Worm (Caenorhabditis elegans) whole organism, L1 larva: ENCODE measurements around the gene F54G2.1.
A peak's percentile ranks its signal among the peaks of the same experiment; 100 is the strongest.

ENCODE experiments used
- C04F5.9 ChIP-seq: sonication (generic microtip); optimal IDR thresholded peaks from 2 replicates; lab custom pipeline; 2016; ENCODE audit warnings: missing genetic modification characterization, missing compliant biosample characterization
- F16B12.6 ChIP-seq: fragments of 150-350 bp; optimal IDR thresholded peaks from 2 replicates; lab custom pipeline; 2014; ENCODE audit warnings: missing biosample characterization, missing genetic modification characterization
- aha-1 ChIP-seq: fragments of 150-350 bp; optimal IDR thresholded peaks from 2 replicates; lab custom pipeline; 2014; ENCODE audit warnings: missing biosample characterization, missing genetic modification characterization
- alr-1 ChIP-seq: fragments of 200-800 bp; sonication (Bioruptor generic); optimal IDR thresholded peaks from 2 replicates; lab custom pipeline; 2018; ENCODE audit warnings: borderline replicate concordance, mild to moderate bottlenecking, missing genetic modification characterization, missing compliant biosample characterization
- ama-1 ChIP-seq: fragments of 150-350 bp; optimal IDR thresholded peaks from 2 replicates; lab custom pipeline; 2014
- blmp-1 ChIP-seq: fragments of 150-350 bp; optimal IDR thresholded peaks from 2 replicates; lab custom pipeline; 2014; ENCODE audit warnings: missing biosample characterization, missing genetic modification characterization
- ceh-8 ChIP-seq: fragments of 200-800 bp; sonication (Bioruptor generic); optimal IDR thresholded peaks from 2 replicates; lab custom pipeline; 2018; ENCODE audit warnings: mild to moderate bottlenecking, missing genetic modification characterization, moderate library complexity, missing compliant biosample characterization
- ceh-82 ChIP-seq, 3 experiments: fragments of 150-350 bp in 1 of 3; sonication (generic microtip) in 2 of 3; optimal IDR thresholded peaks; 2 replicates each; lab custom pipeline; 2014 to 2017; ENCODE audit warnings: missing biosample characterization in 3 of 3, missing genetic modification characterization in 3 of 3
- ceh-88 ChIP-seq: fragments of 200-800 bp; sonication (Bioruptor generic); IDR thresholded peaks from 2 replicates; pipeline ENCODE4 v1.3.6; 2022; ENCODE audit warnings: missing genetic modification characterization, missing compliant biosample characterization
- efl-1 ChIP-seq, 4 experiments: fragments of 150-350 bp; optimal IDR thresholded peaks in 3 of 4; peaks in 1 of 4; 1 replicate in 1 of 4; 2 replicates in 3 of 4; lab custom pipeline; 2014; ENCODE audit warnings: missing biosample characterization in 2 of 4, missing genetic modification characterization in 2 of 4, missing genetic modification reagents in 2 of 4
- efl-3 ChIP-seq: fragments of 200-800 bp; sonication (Bioruptor generic); optimal IDR thresholded peaks from 2 replicates; lab custom pipeline; 2018; ENCODE audit warnings: mild to moderate bottlenecking, missing genetic modification characterization, missing compliant biosample characterization
- egl-13 ChIP-seq: sonication (generic microtip); optimal IDR thresholded peaks from 2 replicates; lab custom pipeline; 2016; ENCODE audit warnings: missing genotype, missing genetic modification reagents, missing genetic modification characterization, missing compliant biosample characterization
- egl-27 ChIP-seq, 2 experiments: fragments of 150-350 bp in 1 of 2; sonication (generic microtip); optimal IDR thresholded peaks; 3 replicates each; lab custom pipeline; 2017 to 2018; ENCODE audit warnings: missing biosample characterization in 2 of 2, missing genetic modification characterization in 2 of 2, missing genetic modification reagents in 2 of 2
- fkh-10 ChIP-seq: sonication (generic microtip); optimal IDR thresholded peaks from 2 replicates; lab custom pipeline; 2017; ENCODE audit warnings: missing biosample characterization, missing genetic modification reagents, missing genetic modification characterization
- fos-1 ChIP-seq: fragments of 150-350 bp; optimal IDR thresholded peaks from 2 replicates; lab custom pipeline; 2014; ENCODE audit warnings: missing biosample characterization, missing genetic modification characterization
- grh-1 ChIP-seq: fragments of 200-800 bp; sonication (Bioruptor generic); IDR thresholded peaks from 2 replicates; pipeline ENCODE4 v1.3.6; 2022; ENCODE audit warnings: missing genetic modification reagents, missing genetic modification characterization, missing compliant biosample characterization
- jun-1 ChIP-seq: fragments of 150-350 bp; optimal IDR thresholded peaks from 2 replicates; lab custom pipeline; 2014; ENCODE audit warnings: missing biosample characterization, missing genetic modification reagents, missing genetic modification characterization
- lin-13 ChIP-seq: fragments of 150-350 bp; optimal IDR thresholded peaks from 2 replicates; lab custom pipeline; 2014; ENCODE audit warnings: missing biosample characterization, missing genetic modification reagents, missing genetic modification characterization
- lin-14 ChIP-seq: fragments of 200-800 bp; sonication (Bioruptor generic); optimal IDR thresholded peaks from 2 replicates; lab custom pipeline; 2018; ENCODE audit warnings: mild to moderate bottlenecking, missing genetic modification characterization, moderate library complexity, missing compliant biosample characterization
- lin-15B ChIP-seq: fragments of 150-350 bp; sonication (generic microtip); optimal IDR thresholded peaks from 3 replicates; lab custom pipeline; 2014; ENCODE audit warnings: missing biosample characterization, missing genetic modification characterization
- lin-35 ChIP-seq, 2 experiments: fragments of 150-350 bp; optimal IDR thresholded peaks; 2 replicates each; lab custom pipeline; 2014; ENCODE audit warnings: missing biosample characterization in 2 of 2, missing genetic modification characterization in 2 of 2, missing genetic modification reagents in 2 of 2
- lin-39 ChIP-seq: fragments of 150-350 bp; optimal IDR thresholded peaks from 2 replicates; lab custom pipeline; 2014; ENCODE audit warnings: missing biosample characterization, missing genetic modification reagents, missing genetic modification characterization
- lir-3 ChIP-seq: sonication (generic microtip); optimal IDR thresholded peaks from 2 replicates; lab custom pipeline; 2016; ENCODE audit warnings: mild to moderate bottlenecking, missing genetic modification characterization, moderate library complexity, missing compliant biosample characterization; ENCODE audit not compliant: poor library complexity
- mdl-1 ChIP-seq, 2 experiments: fragments of 150-350 bp; optimal IDR thresholded peaks; 2 replicates each; lab custom pipeline; 2014 to 2017; ENCODE audit warnings: missing biosample characterization in 2 of 2, missing genetic modification characterization in 2 of 2, inconsistent platforms in 1 of 2
- mef-2 ChIP-seq: fragments of 150-350 bp; optimal IDR thresholded peaks from 2 replicates; lab custom pipeline; 2014; ENCODE audit warnings: missing biosample characterization, missing genetic modification characterization
- mep-1 ChIP-seq: fragments of 150-350 bp; optimal IDR thresholded peaks from 2 replicates; lab custom pipeline; 2014; ENCODE audit warnings: missing biosample characterization, missing genetic modification characterization
- nhr-11 ChIP-seq: fragments of 150-350 bp; optimal IDR thresholded peaks from 2 replicates; lab custom pipeline; 2014; ENCODE audit warnings: missing biosample characterization, missing genetic modification characterization
- nhr-12 ChIP-seq: sonication (generic microtip); optimal IDR thresholded peaks from 2 replicates; lab custom pipeline; 2017; ENCODE audit warnings: missing biosample characterization, missing genetic modification characterization
- nhr-19 ChIP-seq: fragments of 200-800 bp; sonication (Bioruptor generic); conservative IDR thresholded peaks from 2 replicates; pipeline ENCODE4 v1.3.6; 2022; ENCODE audit warnings: missing genetic modification characterization, missing compliant biosample characterization
- nhr-20 ChIP-seq: sonication (generic microtip); optimal IDR thresholded peaks from 2 replicates; lab custom pipeline; 2016; ENCODE audit warnings: mild to moderate bottlenecking, missing genetic modification characterization, missing compliant biosample characterization
- nhr-237 ChIP-seq: fragments of 150-350 bp; optimal IDR thresholded peaks from 2 replicates; lab custom pipeline; 2014; ENCODE audit warnings: missing biosample characterization, missing genetic modification characterization
- nhr-47 ChIP-seq: sonication (generic microtip); optimal IDR thresholded peaks from 2 replicates; lab custom pipeline; 2016; ENCODE audit warnings: mild to moderate bottlenecking, missing genetic modification characterization, moderate library complexity, missing compliant biosample characterization
- nhr-71 ChIP-seq: sonication (generic microtip); optimal IDR thresholded peaks from 2 replicates; lab custom pipeline; 2016; ENCODE audit warnings: mild to moderate bottlenecking, missing genetic modification characterization, moderate library complexity, missing compliant biosample characterization
- nhr-77 ChIP-seq: fragments of 150-350 bp; optimal IDR thresholded peaks from 2 replicates; lab custom pipeline; 2014; ENCODE audit warnings: missing biosample characterization, missing genetic modification characterization
- nhr-90 ChIP-seq: sonication (generic microtip); optimal IDR thresholded peaks from 2 replicates; lab custom pipeline; 2016; ENCODE audit warnings: mild to moderate bottlenecking, missing genetic modification characterization, missing compliant biosample characterization; ENCODE audit not compliant: poor library complexity
- pag-3 ChIP-seq: sonication (generic microtip); optimal IDR thresholded peaks from 2 replicates; lab custom pipeline; 2017; ENCODE audit warnings: missing genetic modification characterization, mild to moderate bottlenecking, missing compliant biosample characterization, antibody characterized with exemption, borderline replicate concordance; ENCODE audit not compliant: insufficient read depth
- pax-3 ChIP-seq: fragments of 200-800 bp; sonication (Bioruptor generic); optimal IDR thresholded peaks from 2 replicates; lab custom pipeline; 2018; ENCODE audit warnings: mild to moderate bottlenecking, missing genetic modification characterization, moderate library complexity, missing compliant biosample characterization
- pqm-1 ChIP-seq: sonication (generic microtip); optimal IDR thresholded peaks from 3 replicates; lab custom pipeline; 2017; ENCODE audit warnings: missing biosample characterization, missing genetic modification characterization
- rnt-1 ChIP-seq: sonication (generic microtip); optimal IDR thresholded peaks from 2 replicates; lab custom pipeline; 2016; ENCODE audit warnings: mild to moderate bottlenecking, missing genetic modification characterization, moderate library complexity, missing compliant biosample characterization
- skn-1 ChIP-seq: fragments of 150-350 bp; optimal IDR thresholded peaks from 2 replicates; lab custom pipeline; 2014; ENCODE audit warnings: missing biosample characterization, missing genetic modification characterization
- snpc-4 ChIP-seq: fragments of 150-350 bp; optimal IDR thresholded peaks from 2 replicates; lab custom pipeline; 2014; ENCODE audit warnings: missing biosample characterization, missing genetic modification characterization
- snu-23 ChIP-seq: sonication (generic microtip); optimal IDR thresholded peaks from 2 replicates; lab custom pipeline; 2016; ENCODE audit warnings: missing genetic modification characterization, missing compliant biosample characterization
- sup-37 ChIP-seq: fragments of 200-800 bp; sonication (Bioruptor generic); optimal IDR thresholded peaks from 2 replicates; lab custom pipeline; 2018; ENCODE audit warnings: mild to moderate bottlenecking, missing genetic modification characterization, missing compliant biosample characterization
- tbx-2 ChIP-seq: sonication (generic microtip); optimal IDR thresholded peaks from 2 replicates; lab custom pipeline; 2016; ENCODE audit warnings: missing genetic modification characterization, missing compliant biosample characterization
- tlp-1 ChIP-seq: fragments of 150-350 bp; optimal IDR thresholded peaks from 2 replicates; lab custom pipeline; 2014; ENCODE audit warnings: missing biosample characterization, missing genetic modification characterization
- unc-130 ChIP-seq: fragments of 150-350 bp; optimal IDR thresholded peaks from 2 replicates; lab custom pipeline; 2017; ENCODE audit warnings: missing biosample characterization, missing genetic modification characterization, inconsistent platforms
- unc-62 ChIP-seq: fragments of 150-350 bp; optimal IDR thresholded peaks from 2 replicates; lab custom pipeline; 2014; ENCODE audit warnings: missing biosample characterization, missing genetic modification reagents, missing genetic modification characterization
- unc-86 ChIP-seq: sonication (generic microtip); optimal IDR thresholded peaks from 2 replicates; lab custom pipeline; 2016; ENCODE audit warnings: missing genetic modification characterization, missing compliant biosample characterization
- zip-4 ChIP-seq: fragments of 200-800 bp; sonication (Bioruptor generic); optimal IDR thresholded peaks from 2 replicates; lab custom pipeline; 2018; ENCODE audit warnings: mild to moderate bottlenecking, missing genetic modification characterization, moderate library complexity, missing compliant biosample characterization
- ztf-4 ChIP-seq: fragments of 150-350 bp; optimal IDR thresholded peaks from 2 replicates; lab custom pipeline; 2014; ENCODE audit warnings: missing biosample characterization, missing genetic modification characterization

F54G2.1 gene

ce11 chrX:2591586-2592000, 72.6 kb downstream of the F54G2.1 start (continued):
- TF ChIP-seq skn-1 (tag; lab: Kevin White, UChicago) = peak; percentile 83
- TF ChIP-seq egl-27 (tag; optimal IDR thresholded peaks at IDR 0.05; lab: Kevin White, UChicago) = peak in 1 of 2 experiments; percentile 13
- TF ChIP-seq ztf-4 = peak; percentile 40
- TF ChIP-seq efl-1 (optimal IDR thresholded peaks at IDR 0.05; lab: Kevin White, UChicago) = peak; percentile 8 to 41
- TF ChIP-seq efl-1 (GFP tag; optimal IDR thresholded peaks at IDR 0.05 in 1 of 2; lab: Kevin White, UChicago) = peak in 1 of 2 experiments; percentile 28
- peak; percentile 79 for TF ChIP-seq unc-130
- TF ChIP-seq mdl-1 (tag; optimal IDR thresholded peaks at IDR 0.05; lab: Kevin White, UChicago) = peak in 1 of 2 experiments; percentile 54
- TF ChIP-seq nhr-19 (GFP tag; lab: Robert Waterston, UW) = peak; percentile 68
- TF ChIP-seq grh-1 (GFP tag; lab: Robert Waterston, UW) = peak; percentile 52
- peak; percentile 56 for TF ChIP-seq nhr-90
- TF ChIP-seq nhr-47 (tag; lab: Kevin White, UChicago) = peak; percentile 53
- peak; percentile 70 for TF ChIP-seq rnt-1 (tag; lab: Kevin White, UChicago)
- no peak for TF ChIP-seq alr-1 (tag; lab: Kevin White, UChicago)
- TF ChIP-seq snpc-4 = no peak
- peak; percentile 85 for TF ChIP-seq snu-23 (GFP tag; lab: Kevin White, UChicago)
- peak; percentile 42 for TF ChIP-seq jun-1 (tag; lab: Kevin White, UChicago)
- peak; percentile 13 to 21 (median 20) for TF ChIP-seq ceh-82 (tag; optimal IDR thresholded peaks at IDR 0.05; lab: Kevin White, UChicago)
- TF ChIP-seq fos-1 (tag; lab: Kevin White, UChicago) = no peak
- no peak for TF ChIP-seq nhr-237 (tag; lab: Kevin White, UChicago)
- TF ChIP-seq lin-35 (GFP tag; optimal IDR thresholded peaks at IDR 0.05; lab: Kevin White, UChicago) = peak; percentile 54 to 61

ce11 chrX:2590777-2591176, 73.4 kb downstream of the F54G2.1 start:
- TF ChIP-seq unc-62 (GFP tag; lab: Kevin White, UChicago) = no peak
- TF ChIP-seq nhr-77 (tag; lab: Kevin White, UChicago) = no peak
- no peak for TF ChIP-seq sup-37 (GFP tag; lab: Kevin White, UChicago)
- no peak for TF ChIP-seq nhr-19 (GFP tag; lab: Robert Waterston, UW)
- no peak for TF ChIP-seq grh-1 (GFP tag; lab: Robert Waterston, UW)
- peak; percentile 21 for TF ChIP-seq mep-1
- peak; percentile 85 for TF ChIP-seq blmp-1 (tag; lab: Kevin White, UChicago)
- TF ChIP-seq pax-3 (tag; lab: Kevin White, UChicago) = no peak
- no peak for TF ChIP-seq ceh-88 (GFP tag; lab: Robert Waterston, UW)
- TF ChIP-seq nhr-11 (tag; lab: Kevin White, UChicago) = no peak
- TF ChIP-seq F16B12.6 = no peak
- no peak for TF ChIP-seq efl-3 (GFP tag; lab: Kevin White, UChicago)
- peak; percentile 64 for TF ChIP-seq lin-14
- no peak for TF ChIP-seq nhr-12
- TF ChIP-seq lin-15B (tag; lab: Kevin White, UChicago) = no peak
- TF ChIP-seq lin-39 (tag; lab: Kevin White, UChicago) = no peak
- no peak for TF ChIP-seq ceh-8 (GFP tag; lab: Kevin White, UChicago)
- no peak for TF ChIP-seq mef-2 (tag; lab: Kevin White, UChicago)
- no peak for TF ChIP-seq rnt-1 (tag; lab: Kevin White, UChicago)
- no peak for TF ChIP-seq lin-13 (GFP tag; lab: Kevin White, UChicago)
- peak; percentile 36 for TF ChIP-seq nhr-90
- no peak for TF ChIP-seq unc-86 (tag; lab: Kevin White, UChicago)
- no peak for TF ChIP-seq tbx-2 (tag; lab: Kevin White, UChicago)
- peak; percentile 15 for TF ChIP-seq nhr-71 (tag; lab: Kevin White, UChicago)
- no peak for TF ChIP-seq lir-3 (tag; lab: Kevin White, UChicago)
- TF ChIP-seq egl-13 = no peak
- TF ChIP-seq jun-1 (tag; lab: Kevin White, UChicago) = no peak
- no peak for TF ChIP-seq zip-4 (GFP tag; lab: Kevin White, UChicago)
- TF ChIP-seq nhr-20 (tag; lab: Kevin White, UChicago) = peak; percentile 63
- TF ChIP-seq tlp-1 (tag; lab: Kevin White, UChicago) = no peak
- no peak for TF ChIP-seq pqm-1 (tag; lab: Kevin White, UChicago)
- TF ChIP-seq skn-1 (tag; lab: Kevin White, UChicago) = peak; percentile 36
- peak in 1 of 2 experiments; percentile 55 for TF ChIP-seq lin-35 (GFP tag; optimal IDR thresholded peaks at IDR 0.05; lab: Kevin White, UChicago)
- no peak for TF ChIP-seq fkh-10 (GFP tag; lab: Kevin White, UChicago)
- no peak for TF ChIP-seq ama-1
- TF ChIP-seq C04F5.9 (tag; lab: Kevin White, UChicago) = no peak
- no peak for TF ChIP-seq alr-1 (tag; lab: Kevin White, UChicago)
- TF ChIP-seq aha-1 = no peak
- no peak for TF ChIP-seq pag-3 (tag; lab: Kevin White, UChicago)
